Worm (Caenorhabditis elegans): ENCODE measurements around the gene pud-1.2.
"Not testable (repeated sequence)": the region's sequence is repeated elsewhere in the genome, so short reads cannot be mapped to it uniquely, and the experiment has no call there.

Gene pud-1.2

ce11 chrV:2322466-2322865 lies at the start of gene pud-1.2:
Gene pud-1.2, minus strand, starts transcription at chrV:2322566.
- TF ChIP-seq R02D3.7, ceh-82, nhr-77 (tag; optimal IDR thresholded peaks at IDR 0.05): not testable (repeated sequence)

ce11 chrV:2343572-2343971 lies 21.2 kb upstream of the pud-1.2 start:
- no peak for TF ChIP-seq ceh-16 (tag; optimal IDR thresholded peaks at IDR 0.05)
- TF ChIP-seq nhr-237 (tag; optimal IDR thresholded peaks at IDR 0.05), result no peak
- TF ChIP-seq elt-3 (tag; optimal IDR thresholded peaks at IDR 0.05), result no peak
- TF ChIP-seq egl-5 (tag; optimal IDR thresholded peaks at IDR 0.05), result no peak
- no peak for TF ChIP-seq pqm-1 (tag; optimal IDR thresholded peaks at IDR 0.05)
- no peak for TF ChIP-seq daf-12 (tag; optimal IDR thresholded peaks at IDR 0.05)

- TF ChIP-seq ztf-4 (tag; optimal IDR thresholded peaks at IDR 0.05) (no peak), egl-27 (tag; optimal IDR thresholded peaks at IDR 0.05) (no peak), nhr-28 (tag; optimal IDR thresholded peaks at IDR 0.05) (no peak), fkh-10 (GFP tag; optimal IDR thresholded peaks at IDR 0.05) (no peak), nhr-43 (tag; optimal IDR thresholded peaks at IDR 0.05; ENCODE audit: poor library complexity, severe bottlenecking) (no peak), aly-2 (tag; optimal IDR thresholded peaks at IDR 0.05) (no peak), egl-5 (tag; optimal IDR thresholded peaks at IDR 0.05) (no peak), skn-1 (tag; optimal IDR thresholded peaks at IDR 0.05) (no peak), tbx-2 (tag; optimal IDR thresholded peaks at IDR 0.05) (no peak), nhr-23 (tag; optimal IDR thresholded peaks at IDR 0.05) (no peak), lin-39 (tag; optimal IDR thresholded peaks at IDR 0.05) (no peak), ztf-11 (tag; optimal IDR thresholded peaks at IDR 0.05) (no peak), elt-3 (tag; optimal IDR thresholded peaks at IDR 0.05) (no peak), pha-4 (tag; optimal IDR thresholded peaks at IDR 0.05) (no peak), snpc-4 (tag; optimal IDR thresholded peaks at IDR 0.05) (no peak), lin-15B (tag; optimal IDR thresholded peaks at IDR 0.05) (no peak), unc-39 (tag; optimal IDR thresholded peaks at IDR 0.05) (no peak), unc-62 (GFP tag; optimal IDR thresholded peaks at IDR 0.05) (no peak), lsy-12 (tag; optimal IDR thresholded peaks at IDR 0.05) (no peak)
These were observed 19.7 kb upstream of the pud-1.2 start for ce11 chrV:2342083-2342482.

- no peak for TF ChIP-seq mdl-1 (tag; optimal IDR thresholded peaks at IDR 0.05)
- TF ChIP-seq nfya-1 (tag; optimal IDR thresholded peaks at IDR 0.05; ENCODE audit: insufficient read depth), result no peak
- TF ChIP-seq aly-2 (tag; optimal IDR thresholded peaks at IDR 0.05), result no peak
- no peak for TF ChIP-seq unc-62 (GFP tag; optimal IDR thresholded peaks at IDR 0.05)
- TF ChIP-seq nhr-237 (tag; optimal IDR thresholded peaks at IDR 0.05), result no peak
- TF ChIP-seq eor-1 (tag; optimal IDR thresholded peaks at IDR 0.05), result no peak
- no peak for TF ChIP-seq ceh-9 (tag; optimal IDR thresholded peaks at IDR 0.05)
- TF ChIP-seq snpc-4 (tag; optimal IDR thresholded peaks at IDR 0.05), result no peak
- no peak for TF ChIP-seq skn-1 (tag; optimal IDR thresholded peaks at IDR 0.05)
- TF ChIP-seq nhr-67 (tag; optimal IDR thresholded peaks at IDR 0.05), result no peak
- TF ChIP-seq lin-39 (tag; optimal IDR thresholded peaks at IDR 0.05), result no peak
- TF ChIP-seq nhr-25 (tag; optimal IDR thresholded peaks at IDR 0.05), result no peak
- no peak for TF ChIP-seq ztf-11 (tag; optimal IDR thresholded peaks at IDR 0.05)
- TF ChIP-seq ceh-82 (tag; optimal IDR thresholded peaks at IDR 0.05), result no peak
- no peak for TF ChIP-seq nhr-76 (tag; optimal IDR thresholded peaks at IDR 0.05)
- TF ChIP-seq ama-1 (optimal IDR thresholded peaks at IDR 0.05), result no peak
- TF ChIP-seq nhr-12 (tag; optimal IDR thresholded peaks at IDR 0.05), result no peak
- no peak for TF ChIP-seq tbx-2 (tag; optimal IDR thresholded peaks at IDR 0.05)
- TF ChIP-seq pha-4 (tag; optimal IDR thresholded peaks at IDR 0.05), result no peak
These were observed 18.9 kb upstream of the pud-1.2 start, which contains the start of gene irld-30 for ce11 chrV:2341285-2341684. Gene irld-30, minus strand, starts transcription at chrV:2341385.

- TF ChIP-seq egl-27 (tag; optimal IDR thresholded peaks at IDR 0.05) (no peak), ztf-11 (tag; optimal IDR thresholded peaks at IDR 0.05) (no peak), ceh-16 (tag; optimal IDR thresholded peaks at IDR 0.05) (no peak), nhr-77 (tag; optimal IDR thresholded peaks at IDR 0.05) (no peak), R02D3.7 (tag; optimal IDR thresholded peaks at IDR 0.05) (no peak)
These were observed 16.2 kb upstream of the pud-1.2 start, which contains the start of gene irld-29 for ce11 chrV:2338538-2338937. Gene irld-29, minus strand, starts transcription at chrV:2338638.
